Fruit fly (Drosophila melanogaster) whole organism, embryonic: ENCODE data around the gene Kdsr.

Source experiments
- Abd-B ChIP-seq: fragments of 200-800 bp; sonication (Bioruptor generic); optimal IDR thresholded peaks from 2 replicates; lab custom pipeline; 2018; ENCODE audit warnings: missing biosample characterization, mild to moderate bottlenecking, missing genetic modification characterization, moderate library complexity
- Adf1 ChIP-seq: fragments of 200-800 bp; sonication (Bioruptor generic); IDR thresholded peaks from 2 replicates; pipeline ENCODE4 v1.3.6; 2022; ENCODE audit warnings: missing biosample characterization, missing genetic modification characterization
- B-H2 ChIP-seq: fragments of 200-800 bp; sonication (Bioruptor generic); optimal IDR thresholded peaks from 2 replicates; lab custom pipeline; 2018; ENCODE audit warnings: missing biosample characterization, mild to moderate bottlenecking, missing genetic modification characterization
- CG10147 ChIP-seq: fragments of 200-800 bp; sonication (Bioruptor generic); optimal IDR thresholded peaks from 2 replicates; lab custom pipeline; 2019; ENCODE audit warnings: missing biosample characterization, mild to moderate bottlenecking, missing genetic modification characterization, moderate library complexity
- CG10267 ChIP-seq: fragments of 200-800 bp; sonication (Bioruptor generic); optimal IDR thresholded peaks from 2 replicates; lab custom pipeline; 2018; ENCODE audit warnings: missing biosample characterization, mild to moderate bottlenecking, missing genetic modification characterization, moderate library complexity
- CG12659 ChIP-seq: fragments of 200-800 bp; sonication (Bioruptor generic); optimal IDR thresholded peaks from 3 replicates; lab custom pipeline; 2017; ENCODE audit warnings: mild to moderate bottlenecking, missing biosample characterization, missing genetic modification reagents, missing genetic modification characterization
- CG15601 ChIP-seq: fragments of 200-800 bp; sonication (Bioruptor generic); optimal IDR thresholded peaks from 3 replicates; lab custom pipeline; 2019; ENCODE audit warnings: missing biosample characterization, mild to moderate bottlenecking, missing genetic modification characterization, moderate library complexity
- CG17385 ChIP-seq: fragments of 200-800 bp; sonication (Bioruptor generic); optimal IDR thresholded peaks from 3 replicates; lab custom pipeline; 2018; ENCODE audit warnings: missing biosample characterization, mild to moderate bottlenecking, missing genetic modification characterization
- CG2129 ChIP-seq: fragments of 200-800 bp; sonication (Bioruptor generic); IDR thresholded peaks from 2 replicates; pipeline ENCODE4 v1.3.6; 2022; ENCODE audit warnings: missing biosample characterization, missing genetic modification characterization; ENCODE audit not compliant: partially characterized antibody
- CG2712 ChIP-seq: fragments of 200-800 bp; optimal IDR thresholded peaks from 3 replicates; lab custom pipeline; 2019; ENCODE audit warnings: missing biosample characterization, mild to moderate bottlenecking, missing genetic modification characterization, moderate library complexity
- CG30020 ChIP-seq: fragments of 200-800 bp; optimal IDR thresholded peaks from 2 replicates; lab custom pipeline; 2019; ENCODE audit warnings: missing biosample characterization, mild to moderate bottlenecking, missing genetic modification characterization, moderate library complexity
- CG30403 ChIP-seq: fragments of 200-800 bp; sonication (Bioruptor generic); optimal IDR thresholded peaks from 3 replicates; lab custom pipeline; 2016; ENCODE audit warnings: missing biosample characterization, missing genetic modification characterization
- CG34224 ChIP-seq: fragments of 200-800 bp; sonication (Bioruptor generic); IDR thresholded peaks from 3 replicates; pipeline ENCODE4 v1.3.6; 2022; ENCODE audit warnings: missing biosample characterization, missing genetic modification characterization; ENCODE audit not compliant: partially characterized antibody
- CG34422 ChIP-seq: fragments of 200-800 bp; sonication (Bioruptor generic); IDR thresholded peaks from 3 replicates; pipeline ENCODE4 v1.3.6; 2022; ENCODE audit warnings: missing biosample characterization, missing genetic modification characterization
- CG3995 ChIP-seq: fragments of 200-800 bp; sonication (Bioruptor generic); optimal IDR thresholded peaks from 3 replicates; lab custom pipeline; 2016; ENCODE audit warnings: missing biosample characterization, missing genetic modification characterization
- CG42726 ChIP-seq: fragments of 200-800 bp; sonication (Bioruptor generic); IDR thresholded peaks from 2 replicates; pipeline ENCODE4 v1.3.6; 2022; ENCODE audit warnings: missing biosample characterization, missing genetic modification characterization; ENCODE audit not compliant: partially characterized antibody
- CG9609 ChIP-seq: fragments of 200-800 bp; sonication (Bioruptor generic); optimal IDR thresholded peaks from 3 replicates; lab custom pipeline; 2016; ENCODE audit warnings: missing biosample characterization, missing genetic modification characterization
- CoRest ChIP-seq: fragments of 200-800 bp; sonication (Bioruptor generic); optimal IDR thresholded peaks from 3 replicates; lab custom pipeline; 2018; ENCODE audit warnings: missing biosample characterization, mild to moderate bottlenecking, missing genetic modification characterization, moderate library complexity
- CrebB ChIP-seq: fragments of 200-800 bp; sonication (Bioruptor generic); optimal IDR thresholded peaks from 3 replicates; lab custom pipeline; 2018; ENCODE audit warnings: missing biosample characterization, mild to moderate bottlenecking, missing genetic modification characterization
- Doc3 ChIP-seq: fragments of 200-800 bp; sonication (Bioruptor generic); IDR thresholded peaks from 3 replicates; pipeline ENCODE4 v1.3.6; 2022; ENCODE audit warnings: missing biosample characterization, missing genetic modification characterization; ENCODE audit not compliant: partially characterized antibody
- Dp ChIP-seq: fragments of 200-800 bp; sonication (Bioruptor generic); optimal IDR thresholded peaks from 2 replicates; lab custom pipeline; 2018; ENCODE audit warnings: missing biosample characterization, mild to moderate bottlenecking, missing genetic modification characterization, moderate library complexity
- Dref ChIP-seq: fragments of 200-800 bp; sonication (Bioruptor generic); IDR thresholded peaks from 2 replicates; pipeline ENCODE4 v1.3.6; 2022; ENCODE audit warnings: missing biosample characterization, missing genetic modification characterization
- E2f1 ChIP-seq: fragments of 200-800 bp; sonication (Bioruptor generic); IDR thresholded peaks from 2 replicates; pipeline ENCODE4 v1.3.6; 2022; ENCODE audit warnings: missing biosample characterization, missing genetic modification characterization
- E2f2 ChIP-seq: fragments of 200-800 bp; sonication (Bioruptor generic); IDR thresholded peaks from 2 replicates; pipeline ENCODE4 v1.3.6; 2022; ENCODE audit warnings: missing biosample characterization, missing genetic modification characterization
- HLH54F ChIP-seq: fragments of 200-800 bp; sonication (Bioruptor generic); optimal IDR thresholded peaks from 3 replicates; lab custom pipeline; 2016; ENCODE audit warnings: missing biosample characterization, missing genetic modification characterization
- MESR4 ChIP-seq: fragments of 200-800 bp; sonication (Bioruptor generic); optimal IDR thresholded peaks from 2 replicates; lab custom pipeline; 2018; ENCODE audit warnings: missing biosample characterization, mild to moderate bottlenecking, missing genetic modification characterization, moderate library complexity
- Opbp ChIP-seq: fragments of 200-800 bp; sonication (Bioruptor generic); IDR thresholded peaks from 3 replicates; pipeline ENCODE4 v1.3.6; 2022; ENCODE audit warnings: missing biosample characterization, missing genetic modification characterization; ENCODE audit not compliant: partially characterized antibody
- Rfx ChIP-seq: fragments of 200-800 bp; sonication (Bioruptor generic); IDR thresholded peaks from 2 replicates; pipeline ENCODE4 v1.3.6; 2022; ENCODE audit warnings: missing biosample characterization, missing genetic modification characterization
- Taf1 ChIP-seq: fragments of 200-800 bp; sonication (Bioruptor generic); IDR thresholded peaks from 2 replicates; pipeline ENCODE4 v1.3.6; 2022; ENCODE audit warnings: missing biosample characterization, missing genetic modification characterization
- al ChIP-seq: fragments of 200-800 bp; sonication (Bioruptor generic); IDR thresholded peaks from 2 replicates; pipeline ENCODE4 v1.3.6; 2022; ENCODE audit warnings: missing biosample characterization, missing genetic modification characterization
- corto ChIP-seq: fragments of 200-800 bp; sonication (Bioruptor generic); optimal IDR thresholded peaks from 2 replicates; lab custom pipeline; 2016; ENCODE audit warnings: missing biosample characterization, mild to moderate bottlenecking, missing genetic modification characterization, moderate library complexity
- dm ChIP-seq: fragments of 200-800 bp; sonication (Bioruptor generic); optimal IDR thresholded peaks from 3 replicates; lab custom pipeline; 2016; ENCODE audit warnings: missing biosample characterization, missing genetic modification characterization
- grau ChIP-seq: fragments of 200-800 bp; optimal IDR thresholded peaks from 3 replicates; lab custom pipeline; 2019; ENCODE audit warnings: missing biosample characterization, mild to moderate bottlenecking, missing genetic modification characterization, moderate library complexity
- hb ChIP-seq: fragments of 200-800 bp; sonication (Bioruptor generic); IDR thresholded peaks from 3 replicates; pipeline ENCODE4 v1.3.6; 2022; ENCODE audit warnings: missing biosample characterization, missing genetic modification characterization; ENCODE audit not compliant: partially characterized antibody
- hbn ChIP-seq: fragments of 200-800 bp; sonication (Bioruptor generic); IDR thresholded peaks from 2 replicates; pipeline ENCODE4 v1.3.6; 2022; ENCODE audit warnings: missing biosample characterization, missing genetic modification characterization; ENCODE audit not compliant: partially characterized antibody
- nerfin-1 ChIP-seq: fragments of 200-800 bp; sonication (Bioruptor generic); optimal IDR thresholded peaks from 3 replicates; lab custom pipeline; 2019; ENCODE audit warnings: missing biosample characterization, mild to moderate bottlenecking, missing genetic modification characterization, moderate library complexity
- row ChIP-seq: fragments of 200-800 bp; sonication (Bioruptor generic); IDR thresholded peaks from 3 replicates; pipeline ENCODE4 v1.3.6; 2022; ENCODE audit warnings: missing biosample characterization, missing genetic modification characterization
- sd ChIP-seq: fragments of 200-800 bp; sonication (Bioruptor generic); optimal IDR thresholded peaks from 3 replicates; lab custom pipeline; 2018; ENCODE audit warnings: missing biosample characterization, mild to moderate bottlenecking, missing genetic modification characterization, moderate library complexity
- stwl ChIP-seq: fragments of 200-800 bp; sonication (Bioruptor generic); optimal IDR thresholded peaks from 3 replicates; lab custom pipeline; 2018; ENCODE audit warnings: missing biosample characterization, mild to moderate bottlenecking, missing genetic modification characterization, moderate library complexity
- sug ChIP-seq: fragments of 200-800 bp; optimal IDR thresholded peaks from 2 replicates; lab custom pipeline; 2019; ENCODE audit warnings: missing biosample characterization, mild to moderate bottlenecking, missing genetic modification characterization, moderate library complexity
- tna ChIP-seq: fragments of 200-800 bp; sonication (Bioruptor generic); IDR thresholded peaks from 2 replicates; pipeline ENCODE4 v1.3.6; 2022; ENCODE audit warnings: missing biosample characterization, missing genetic modification characterization; ENCODE audit not compliant: partially characterized antibody
- trem ChIP-seq: fragments of 200-800 bp; optimal IDR thresholded peaks from 3 replicates; lab custom pipeline; 2019; ENCODE audit warnings: missing biosample characterization, mild to moderate bottlenecking, missing genetic modification characterization, moderate library complexity
- vnd ChIP-seq: fragments of 200-800 bp; sonication (Bioruptor generic); IDR thresholded peaks from 3 replicates; pipeline ENCODE4 v1.3.6; 2022; ENCODE audit warnings: missing biosample characterization, missing genetic modification characterization; ENCODE audit not compliant: partially characterized antibody
- vvl ChIP-seq: fragments of 200-800 bp; sonication (Bioruptor generic); IDR thresholded peaks from 2 replicates; pipeline ENCODE4 v1.3.6; 2022; ENCODE audit warnings: missing biosample characterization, missing genetic modification characterization
- zen ChIP-seq: fragments of 200-800 bp; sonication (Bioruptor generic); optimal IDR thresholded peaks from 3 replicates; lab custom pipeline; 2018; ENCODE audit warnings: missing biosample characterization, mild to moderate bottlenecking, missing genetic modification characterization, moderate library complexity
- zen2 ChIP-seq: fragments of 200-800 bp; sonication (Bioruptor generic); IDR thresholded peaks from 3 replicates; pipeline ENCODE4 v1.3.6; 2022; ENCODE audit warnings: missing biosample characterization, missing genetic modification characterization; ENCODE audit not compliant: partially characterized antibody

The Kdsr gene

DNA sequence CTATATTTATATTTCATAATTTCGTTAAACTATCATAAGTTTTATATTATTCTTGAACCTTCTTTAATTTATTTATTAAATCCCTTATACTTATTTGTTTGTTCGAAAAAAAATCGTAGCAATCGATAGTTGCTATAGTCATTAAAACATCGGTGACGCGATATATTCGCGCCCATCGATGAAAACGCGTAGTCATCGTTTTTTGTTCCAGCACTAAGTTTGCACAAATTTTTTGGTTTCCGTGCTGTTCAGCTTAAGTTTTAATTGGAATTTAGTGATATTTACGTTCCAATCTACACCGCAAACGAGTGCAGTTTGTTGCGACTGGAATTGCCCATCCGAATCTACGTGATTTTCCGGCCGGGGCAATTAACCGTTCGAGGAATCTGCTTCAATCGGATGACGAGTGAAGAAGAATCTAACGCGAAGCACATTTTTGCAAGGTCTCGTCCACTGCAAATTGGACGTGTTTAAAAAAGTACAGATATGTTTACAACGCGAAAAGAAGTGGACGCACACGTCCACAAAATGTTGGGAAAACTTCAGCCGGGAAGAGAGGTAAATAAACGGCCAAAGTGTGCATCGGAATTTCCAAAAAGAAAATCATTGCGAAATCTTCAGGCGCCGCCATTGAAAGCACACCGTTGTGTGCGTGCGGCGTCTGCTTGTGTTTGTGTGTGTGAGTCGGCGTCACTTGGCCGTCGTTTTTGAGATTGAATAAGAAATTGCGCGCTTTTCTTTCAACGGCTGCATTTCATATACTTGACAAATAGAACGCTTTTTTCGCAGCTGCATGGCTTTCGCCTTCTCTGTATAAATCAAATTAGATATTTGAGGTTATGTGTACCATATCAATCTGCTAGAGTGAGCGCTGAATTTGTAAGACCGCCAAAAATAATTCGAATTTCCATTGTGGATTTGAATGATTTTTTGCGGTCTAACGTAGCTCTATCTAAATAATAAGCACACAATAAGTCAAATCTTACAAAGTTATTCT, 12.9 kb downstream of the Kdsr start, which contains the start of gene Nup358 (continued):
- peak; percentile 99 for TF ChIP-seq CG42726 (GFP tag; lab: Robert Waterston, UW)
- TF ChIP-seq nerfin-1 (tag; lab: Kevin White, UChicago): peak; percentile 98
- peak; percentile 98 for TF ChIP-seq tna (GFP tag; lab: Robert Waterston, UW)
- TF ChIP-seq CG15601: peak; percentile 37
- TF ChIP-seq CG2129 (GFP tag; lab: Robert Waterston, UW): peak; percentile 96
- TF ChIP-seq Opbp (GFP tag; lab: Robert Waterston, UW): peak; percentile 99
- peak; percentile 99 for TF ChIP-seq hb (GFP tag; lab: Robert Waterston, UW)
- 0 out of 2 replicates have a peak, but pooled peaks have one; percentile 19 for TF ChIP-seq E2f1 (GFP tag; lab: Robert Waterston, UW)
- TF ChIP-seq Doc3: peak; percentile 96
- peak; percentile 60 for TF ChIP-seq Rfx
- peak; percentile 17; the same call in 1 of the 2 replicates for TF ChIP-seq vvl (GFP tag; lab: Robert Waterston, UW)
- peak; percentile 22 for TF ChIP-seq CoRest (tag; lab: Kevin White, UChicago)
- TF ChIP-seq B-H2 (GFP tag; lab: Kevin White, UChicago): peak; percentile 55
- peak; percentile 4 for TF ChIP-seq zen (tag; lab: Kevin White, UChicago)
- TF ChIP-seq row (GFP tag; lab: Robert Waterston, UW): peak; percentile 64
- TF ChIP-seq CG10147 (GFP tag; lab: Kevin White, UChicago): no peak
- TF ChIP-seq CG30020 (tag; lab: Kevin White, UChicago): peak; percentile 35
- TF ChIP-seq corto (GFP tag; lab: Kevin White, UChicago): peak; percentile 16
- TF ChIP-seq al (GFP tag; lab: Robert Waterston, UW): 0 out of 2 replicates have a peak, but pooled peaks have one; percentile 5
- TF ChIP-seq Abd-B (GFP tag; lab: Kevin White, UChicago): peak; percentile 14
- TF ChIP-seq CG2712 (tag; lab: Kevin White, UChicago): peak; percentile 48
- peak; percentile 98 for TF ChIP-seq zen2 (GFP tag; lab: Robert Waterston, UW)
- TF ChIP-seq CG12659 (GFP tag; lab: Kevin White, UChicago): peak; percentile 46
- peak; percentile 24 for TF ChIP-seq MESR4 (GFP tag; lab: Kevin White, UChicago)
- TF ChIP-seq hbn (GFP tag; lab: Robert Waterston, UW): peak; percentile 97
- TF ChIP-seq Adf1: peak; percentile 5; the same call in 1 of the 2 replicates
- peak; percentile 98 for TF ChIP-seq Dref
- peak; percentile 74 for TF ChIP-seq E2f2 (GFP tag; lab: Robert Waterston, UW)
- TF ChIP-seq Dp (GFP tag; lab: Kevin White, UChicago): peak; percentile 51
- TF ChIP-seq CG30403 (GFP tag; lab: Kevin White, UChicago): peak; percentile 20
- TF ChIP-seq trem (tag; lab: Kevin White, UChicago): peak; percentile 64
- peak; percentile 21 for TF ChIP-seq dm
- TF ChIP-seq sd (tag; lab: Kevin White, UChicago): peak; percentile 64
- peak; percentile 98 for TF ChIP-seq CG34224 (GFP tag; lab: Robert Waterston, UW)
- no peak for TF ChIP-seq CG9609
- TF ChIP-seq vnd (GFP tag; lab: Robert Waterston, UW): peak; percentile 97
- TF ChIP-seq Taf1 (GFP tag; lab: Robert Waterston, UW): no peak
- TF ChIP-seq sug (tag; lab: Kevin White, UChicago): peak; percentile 23
- TF ChIP-seq CG10267: peak; percentile 61
- TF ChIP-seq CG3995 (GFP tag; lab: Kevin White, UChicago): peak; percentile 53
- peak; percentile 79; the same call in 2 of the 3 replicates for TF ChIP-seq CG34422 (GFP tag; lab: Robert Waterston, UW)
- TF ChIP-seq CG17385 (GFP tag; lab: Kevin White, UChicago): peak; percentile 71
- no peak for TF ChIP-seq HLH54F (GFP tag; lab: Kevin White, UChicago)
- TF ChIP-seq CrebB (tag; lab: Kevin White, UChicago): no peak
- peak; percentile 62 for TF ChIP-seq stwl
- peak; percentile 34 for TF ChIP-seq grau (tag; lab: Kevin White, UChicago)
